Fruit fly (Drosophila melanogaster): ENCODE results near the gene nSMase.
A peak's percentile ranks its signal among the peaks of the same experiment; 100 is the strongest.

Gene nSMase

DNA sequence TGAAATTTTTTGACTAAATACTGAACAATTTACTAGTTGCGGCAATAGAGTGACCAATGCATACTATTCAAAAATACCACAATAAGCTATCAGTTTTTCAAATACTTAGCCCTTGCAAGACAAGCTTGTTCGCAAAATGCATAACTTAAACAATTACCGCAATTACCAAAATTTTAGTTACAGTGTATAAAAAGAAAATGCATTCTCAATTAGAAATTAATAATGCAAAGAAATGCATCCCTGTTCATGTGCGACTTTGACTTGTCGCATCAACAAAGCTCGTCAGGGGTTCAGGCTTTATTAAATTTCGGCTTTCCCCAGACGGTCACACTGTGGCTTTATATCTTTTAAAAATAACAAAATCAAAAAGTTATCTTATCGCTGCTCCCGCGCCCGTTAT lies at the start of gene nSMase, which contains the start of gene hob:
TSS of gene nSMase (plus strand) at position 298 of the 400 bp plus-strand sequence.
TSS of gene hob (minus strand) at position 62 of the 400 bp plus-strand sequence.
- TF ChIP-seq psq (optimal IDR thresholded peaks at IDR 0.05) (no peak), Dll (optimal IDR thresholded peaks at IDR 0.05) (no peak), pan (optimal IDR thresholded peaks at IDR 0.05) (no peak), usp (GFP tag; optimal IDR thresholded peaks at IDR 0.05) (no peak), EcR (GFP tag; optimal IDR thresholded peaks at IDR 0.05) (no peak), CG8478 (optimal IDR thresholded peaks at IDR 0.05) (no peak)

DNA sequence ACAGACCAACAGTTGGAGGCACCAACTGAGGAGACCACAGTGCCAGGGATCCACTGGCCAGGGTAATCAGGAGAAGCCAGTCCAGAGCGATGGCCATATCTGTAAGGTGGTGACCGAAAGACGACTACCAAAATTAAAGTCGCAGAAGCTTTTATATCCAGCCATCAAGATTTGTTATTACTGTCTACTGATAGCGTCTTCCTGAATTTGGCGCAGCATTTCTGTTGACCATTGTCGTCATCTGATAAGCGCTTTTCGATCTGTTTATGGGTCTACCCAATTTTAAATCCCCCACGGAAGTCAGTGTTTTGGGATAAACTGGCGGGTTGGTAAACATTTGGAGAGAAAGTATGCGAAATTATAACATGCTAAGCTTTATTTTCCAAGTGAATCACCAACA lies 46.5 kb upstream of the nSMase start, which contains the start of gene CG14963:
TSS of gene CG14963 (minus strand) at position 101 of the 400 bp plus-strand sequence.
- TF ChIP-seq EcR (GFP tag; optimal IDR thresholded peaks at IDR 0.05): no peak
- TF ChIP-seq CG8478 (optimal IDR thresholded peaks at IDR 0.05): no peak
- TF ChIP-seq usp (GFP tag; optimal IDR thresholded peaks at IDR 0.05): no peak
- no peak for TF ChIP-seq pan (optimal IDR thresholded peaks at IDR 0.05)
- TF ChIP-seq Dll (optimal IDR thresholded peaks at IDR 0.05): no peak
- TF ChIP-seq psq (optimal IDR thresholded peaks at IDR 0.05): no peak

DNA sequence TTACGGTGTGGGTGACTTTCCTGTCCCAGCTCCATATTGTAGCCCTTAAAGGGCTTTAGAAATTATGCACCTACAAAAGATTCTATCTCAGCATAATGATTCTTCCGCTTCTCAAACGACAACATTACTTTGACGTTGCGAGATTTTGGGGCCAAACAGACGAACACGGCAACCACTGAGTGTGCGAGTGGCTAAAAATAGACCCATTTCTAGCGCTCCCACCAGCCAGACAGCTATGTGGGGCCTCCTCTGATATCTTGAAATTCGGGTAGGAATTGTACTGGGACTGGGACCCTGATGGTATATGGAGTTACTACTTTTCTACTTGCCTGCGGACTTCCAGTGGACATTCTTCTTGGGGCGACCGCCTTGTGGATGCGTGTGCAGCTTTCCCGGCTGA lies 41.1 kb upstream of the nSMase start:
- TF ChIP-seq pan (optimal IDR thresholded peaks at IDR 0.05) (no peak), CG8478 (optimal IDR thresholded peaks at IDR 0.05) (no peak), EcR (GFP tag; optimal IDR thresholded peaks at IDR 0.05) (no peak), Dll (optimal IDR thresholded peaks at IDR 0.05) (no peak)

DNA sequence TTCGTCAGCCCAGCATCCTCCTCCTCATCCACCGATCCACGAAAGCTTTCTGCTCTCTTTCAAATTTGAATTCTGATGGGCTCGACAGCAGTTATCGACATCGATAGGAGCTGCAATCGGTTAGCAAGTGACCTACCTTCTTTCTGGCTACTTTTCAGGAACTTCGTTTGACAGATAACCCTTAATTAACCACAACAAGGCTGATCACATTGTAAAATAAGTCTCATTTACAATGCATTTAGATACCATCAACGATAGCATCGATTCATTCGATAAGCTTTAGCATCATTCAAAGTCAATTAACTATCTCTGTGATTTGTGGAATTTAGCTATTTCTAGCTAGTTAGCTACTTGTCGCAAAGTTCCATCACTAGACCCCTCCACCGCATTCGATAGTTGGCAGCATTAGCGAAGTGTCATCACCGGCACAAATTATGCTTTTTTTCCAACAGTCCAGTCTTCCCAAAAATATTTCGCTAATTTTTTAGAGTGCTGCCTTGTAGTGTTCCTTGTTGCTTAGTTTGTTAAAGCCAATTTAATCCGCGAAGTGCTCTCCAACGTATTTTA lies 40.3 kb upstream of the nSMase start, which contains the start of the genes MnM and Girdin:
TSS of gene MnM (minus strand) at position 51 of the 567 bp plus-strand sequence.
TSS of gene Girdin (plus strand) at position 401 of the 567 bp plus-strand sequence.
- TF ChIP-seq EcR (GFP tag; optimal IDR thresholded peaks at IDR 0.05) (no peak), usp (GFP tag; optimal IDR thresholded peaks at IDR 0.05) (no peak), psq (optimal IDR thresholded peaks at IDR 0.05) (no peak), Dll (optimal IDR thresholded peaks at IDR 0.05) (no peak), CG8478 (optimal IDR thresholded peaks at IDR 0.05) (no peak), pan (optimal IDR thresholded peaks at IDR 0.05) (no peak)

DNA sequence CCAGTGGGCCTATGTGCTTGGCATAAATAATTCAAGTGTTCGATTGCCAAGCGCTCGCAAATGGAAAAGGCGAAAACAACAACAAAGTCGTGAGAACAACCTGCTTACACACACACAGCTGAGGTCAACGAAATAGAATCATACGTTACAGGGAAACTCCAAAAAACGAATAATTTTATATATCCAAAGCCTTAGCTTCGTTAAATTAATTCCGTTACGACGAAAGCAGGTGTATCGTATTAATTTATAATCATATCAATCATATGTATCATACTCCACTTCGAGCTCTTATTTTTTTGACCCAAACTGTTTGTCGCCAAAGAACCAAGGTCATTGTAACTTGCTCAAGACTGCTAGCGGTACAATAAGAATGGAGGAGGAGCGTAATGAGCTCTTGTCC lies 39.5 kb upstream of the nSMase start:
- TF ChIP-seq EcR (GFP tag; optimal IDR thresholded peaks at IDR 0.05): peak in 1 of 2 experiments; percentile 79
- TF ChIP-seq CG8478 (optimal IDR thresholded peaks at IDR 0.05): no peak
- no peak for TF ChIP-seq pan (optimal IDR thresholded peaks at IDR 0.05)

DNA sequence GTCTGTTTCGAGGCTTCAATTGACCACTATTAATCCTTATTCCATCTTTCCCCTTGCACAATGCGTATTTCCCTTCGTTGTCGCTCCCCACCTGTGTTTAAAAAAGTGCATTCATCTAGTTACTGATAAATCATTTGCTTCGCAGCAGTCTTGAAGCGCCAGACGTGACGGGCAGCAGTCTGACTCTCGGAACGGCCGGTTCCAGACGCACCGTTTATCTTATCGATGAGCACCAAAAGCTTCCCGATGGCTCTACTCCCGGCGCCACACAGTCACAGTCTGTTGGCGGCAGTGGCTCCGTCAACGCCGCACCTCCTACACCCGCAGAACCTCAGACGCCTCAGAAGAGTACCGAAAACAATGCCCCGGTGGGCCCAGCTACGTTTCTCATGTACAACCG lies 34.9 kb upstream of the nSMase start, which contains the start of gene CG42494:
TSS of gene CG42494 (plus strand) at position 301 of the 400 bp plus-strand sequence.
- no peak for TF ChIP-seq CG8478 (optimal IDR thresholded peaks at IDR 0.05)
- no peak for TF ChIP-seq Dll (optimal IDR thresholded peaks at IDR 0.05)
- no peak for TF ChIP-seq EcR (GFP tag; optimal IDR thresholded peaks at IDR 0.05)
- no peak for TF ChIP-seq psq (optimal IDR thresholded peaks at IDR 0.05)
- no peak for TF ChIP-seq pan (optimal IDR thresholded peaks at IDR 0.05)
- no peak for TF ChIP-seq usp (GFP tag; optimal IDR thresholded peaks at IDR 0.05)

DNA sequence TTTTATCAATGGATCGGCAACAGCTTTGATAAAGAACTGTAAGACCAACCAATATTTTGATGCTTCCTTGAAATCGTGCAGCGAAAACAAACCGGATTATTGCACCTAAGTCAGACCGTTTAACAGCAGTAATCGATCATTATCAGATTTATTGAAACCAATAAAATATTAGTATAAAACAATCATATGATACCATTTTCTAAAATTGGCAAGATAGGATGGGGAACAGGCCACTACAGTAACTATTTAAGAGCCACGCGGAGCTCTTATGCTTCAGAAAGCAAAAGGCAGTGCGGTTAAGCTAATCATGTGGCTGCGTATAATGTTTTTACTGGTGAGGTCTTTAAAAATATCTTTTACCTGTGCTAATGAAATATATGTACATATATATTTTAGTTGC lies 32.6 kb upstream of the nSMase start, which contains the start of gene CG32284:
TSS of gene CG32284 (plus strand) at position 301 of the 400 bp plus-strand sequence.
- TF ChIP-seq CG8478 (optimal IDR thresholded peaks at IDR 0.05) (no peak), Dll (optimal IDR thresholded peaks at IDR 0.05) (no peak), usp (GFP tag; optimal IDR thresholded peaks at IDR 0.05) (no peak), psq (optimal IDR thresholded peaks at IDR 0.05) (no peak), pan (optimal IDR thresholded peaks at IDR 0.05) (no peak), EcR (GFP tag; optimal IDR thresholded peaks at IDR 0.05) (no peak)

DNA sequence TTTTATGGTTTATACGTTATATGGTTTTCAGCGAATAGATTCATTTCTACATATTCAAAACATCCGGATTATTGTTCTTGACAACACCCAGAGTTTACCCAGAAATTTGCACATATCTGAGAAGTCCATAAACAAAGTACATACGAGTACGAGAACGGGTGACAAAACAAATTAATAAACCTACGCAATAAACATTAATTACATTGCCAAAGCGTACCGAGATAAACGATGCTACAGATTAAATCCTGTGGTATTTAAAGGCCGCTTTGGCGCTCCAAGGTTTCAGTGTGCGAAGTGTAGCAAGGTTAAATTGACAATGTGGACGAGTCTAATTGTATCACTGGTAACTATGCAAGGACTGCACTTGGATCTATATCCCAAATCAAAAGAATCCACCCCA lies 31.7 kb upstream of the nSMase start, which contains the start of gene CG14957:
TSS of gene CG14957 (plus strand) at position 301 of the 400 bp plus-strand sequence.
- TF ChIP-seq usp (GFP tag; optimal IDR thresholded peaks at IDR 0.05) (no peak), CG8478 (optimal IDR thresholded peaks at IDR 0.05) (no peak), Dll (optimal IDR thresholded peaks at IDR 0.05) (no peak)

DNA sequence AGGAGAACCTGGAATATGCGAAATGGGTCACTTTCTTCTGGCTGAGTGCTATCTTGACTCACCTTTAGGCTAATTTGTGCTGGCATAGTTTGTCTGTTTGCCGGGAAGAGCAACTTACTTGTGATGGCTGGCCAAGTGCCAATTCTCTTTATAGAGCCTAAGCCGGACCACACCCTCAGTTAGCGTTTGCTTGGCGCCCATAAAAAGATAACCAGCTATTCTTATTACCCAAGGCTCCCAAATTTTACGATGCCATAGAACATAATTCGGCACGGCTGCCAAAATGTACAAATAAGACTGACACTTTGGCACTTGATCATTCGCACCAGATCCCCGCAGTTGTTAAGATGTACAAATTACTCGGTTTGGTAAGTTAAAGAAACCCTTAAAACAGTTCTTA lies 29.3 kb upstream of the nSMase start, which contains the start of the genes CG42525 and CG14958:
TSS of gene CG42525 (minus strand) at position 101 of the 400 bp plus-strand sequence.
TSS of gene CG14958 (plus strand) at position 332 of the 400 bp plus-strand sequence.
- no peak for TF ChIP-seq usp (GFP tag; optimal IDR thresholded peaks at IDR 0.05)
- no peak for TF ChIP-seq EcR (GFP tag; optimal IDR thresholded peaks at IDR 0.05)
- no peak for TF ChIP-seq Dll (optimal IDR thresholded peaks at IDR 0.05)
- no peak for TF ChIP-seq psq (optimal IDR thresholded peaks at IDR 0.05)
- no peak for TF ChIP-seq CG8478 (optimal IDR thresholded peaks at IDR 0.05)
- no peak for TF ChIP-seq pan (optimal IDR thresholded peaks at IDR 0.05)

DNA sequence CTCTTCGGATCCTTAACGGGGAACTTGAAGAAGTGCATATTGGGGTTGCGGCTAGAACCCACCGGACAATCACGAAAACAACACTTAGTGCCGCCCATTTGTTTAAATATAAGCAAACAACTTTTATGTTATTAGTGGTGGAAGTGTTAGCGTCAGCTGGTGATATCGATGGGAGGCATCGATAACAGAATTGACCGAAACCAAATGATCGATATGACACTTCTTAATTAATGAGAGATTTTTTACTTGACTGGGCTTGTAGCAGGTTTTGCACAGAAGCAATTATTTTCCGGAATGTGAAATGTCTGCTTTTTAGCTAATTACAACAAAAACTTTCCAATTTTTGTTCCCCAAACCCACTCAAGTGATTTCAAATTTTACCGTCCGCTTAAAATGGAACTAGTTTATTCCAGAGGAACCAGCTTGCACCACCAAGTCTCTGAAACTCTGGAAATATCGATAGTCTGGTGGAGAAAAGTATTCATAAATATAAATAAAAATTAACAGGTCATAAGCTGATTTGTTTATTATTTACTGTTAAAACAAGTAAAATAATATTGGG lies 26.5 kb upstream of the nSMase start, which contains the start of gene CG14965:
TSS of gene CG14965 (minus strand) at position 159 of the 562 bp plus-strand sequence.
- TF ChIP-seq Dll (optimal IDR thresholded peaks at IDR 0.05): no peak
- no peak for TF ChIP-seq CG8478 (optimal IDR thresholded peaks at IDR 0.05)

DNA sequence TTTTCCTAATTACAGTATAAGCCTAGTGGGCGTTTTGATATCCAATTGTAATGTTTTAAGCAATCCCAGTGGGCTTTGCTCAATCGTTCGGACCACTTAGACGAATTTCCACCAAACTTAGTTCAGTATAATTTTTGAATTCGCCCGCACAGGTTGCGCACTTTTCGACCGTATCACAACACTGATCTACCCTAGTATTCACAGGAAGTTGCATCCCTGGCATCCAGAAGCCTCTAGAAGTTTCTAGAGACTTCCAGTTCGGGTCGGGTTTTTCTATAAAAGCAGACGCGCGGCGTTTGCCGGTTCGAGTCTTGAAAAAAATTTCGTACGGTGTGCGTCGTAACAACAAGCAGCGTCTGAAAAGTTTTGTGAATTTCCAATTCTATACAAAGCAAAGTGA lies 26.0 kb upstream of the nSMase start, which contains the start of gene Hsp83:
TSS of gene Hsp83 (plus strand) at position 58 of the 400 bp plus-strand sequence.
- TF ChIP-seq CG8478 (optimal IDR thresholded peaks at IDR 0.05): no peak
- TF ChIP-seq psq (optimal IDR thresholded peaks at IDR 0.05): no peak
- no peak for TF ChIP-seq pan (optimal IDR thresholded peaks at IDR 0.05)
- no peak for TF ChIP-seq Dll (optimal IDR thresholded peaks at IDR 0.05)
- TF ChIP-seq EcR (GFP tag; optimal IDR thresholded peaks at IDR 0.05): no peak

DNA sequence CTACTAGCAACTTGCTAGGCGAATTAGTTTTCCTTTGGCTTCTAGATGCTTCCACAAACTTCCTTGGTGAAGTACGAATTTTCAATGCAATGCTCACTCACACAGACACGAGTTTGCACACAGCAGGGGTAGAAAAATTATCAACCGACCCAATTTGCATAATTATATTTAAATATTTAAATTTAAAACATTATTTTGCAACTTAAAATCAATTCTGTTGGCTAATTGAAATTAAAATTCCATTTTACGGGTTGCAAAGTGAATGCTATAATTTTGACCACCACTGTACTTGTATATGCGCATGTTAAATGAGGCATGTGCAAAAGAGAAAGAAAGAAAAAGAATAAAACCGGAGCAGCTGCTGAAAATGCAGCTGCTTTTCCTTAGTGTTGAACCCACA lies 24.9 kb upstream of the nSMase start:
- TF ChIP-seq Dll (optimal IDR thresholded peaks at IDR 0.05) (no peak), usp (GFP tag; optimal IDR thresholded peaks at IDR 0.05) (no peak), CG8478 (optimal IDR thresholded peaks at IDR 0.05) (no peak), EcR (GFP tag; optimal IDR thresholded peaks at IDR 0.05) (no peak)

Data from whole organism.